Worm (Caenorhabditis elegans) whole organism, midembryonic: ENCODE results near the gene Y10G11A.1.

Experiments
- T22C8.4 ChIP-seq: fragments of 200-800 bp; sonication (Bioruptor generic); IDR thresholded peaks from 2 replicates; pipeline ENCODE4 v1.3.6; 2022; ENCODE audit warnings: missing genetic modification characterization, missing compliant biosample characterization
- cog-1 ChIP-seq: sonication (generic microtip); optimal IDR thresholded peaks from 2 replicates; lab custom pipeline; 2016; ENCODE audit warnings: missing genetic modification characterization, missing compliant biosample characterization
- flt-1 ChIP-seq: fragments of 200-800 bp; sonication (Bioruptor generic); IDR thresholded peaks from 2 replicates; pipeline ENCODE4 v1.3.6; 2022; ENCODE audit warnings: missing genetic modification characterization, missing compliant biosample characterization
- klf-2 ChIP-seq: fragments of 200-800 bp; sonication (Bioruptor generic); conservative IDR thresholded peaks from 2 replicates; pipeline ENCODE4 v1.3.6; 2022; ENCODE audit warnings: missing genetic modification reagents, missing genetic modification characterization, missing compliant biosample characterization
- med-1 ChIP-seq: sonication (generic microtip); optimal IDR thresholded peaks from 2 replicates; lab custom pipeline; 2017; ENCODE audit warnings: missing genetic modification characterization, mild to moderate bottlenecking, missing compliant biosample characterization, antibody characterized with exemption, missing genetic modification reagents; ENCODE audit not compliant: insufficient read depth
- ref-1 ChIP-seq: fragments of 200-800 bp; sonication (Bioruptor generic); conservative IDR thresholded peaks from 2 replicates; pipeline ENCODE4 v1.3.6; 2022; ENCODE audit warnings: missing genetic modification reagents, missing genetic modification characterization, missing compliant biosample characterization
- tab-1 ChIP-seq: fragments of 200-800 bp; sonication (Bioruptor generic); IDR thresholded peaks from 2 replicates; pipeline ENCODE4 v1.3.6; 2022; ENCODE audit warnings: missing genetic modification characterization, missing compliant biosample characterization
- ztf-23 ChIP-seq: fragments of 200-800 bp; sonication (Bioruptor generic); IDR thresholded peaks from 2 replicates; pipeline ENCODE4 v1.3.6; 2022; ENCODE audit warnings: missing genetic modification reagents, missing genetic modification characterization, missing compliant biosample characterization
- ztf-29 ChIP-seq: fragments of 200-800 bp; sonication (Bioruptor generic); IDR thresholded peaks from 2 replicates; pipeline ENCODE4 v1.3.6; 2022; ENCODE audit warnings: missing genetic modification reagents, missing genetic modification characterization, missing compliant biosample characterization

DNA sequence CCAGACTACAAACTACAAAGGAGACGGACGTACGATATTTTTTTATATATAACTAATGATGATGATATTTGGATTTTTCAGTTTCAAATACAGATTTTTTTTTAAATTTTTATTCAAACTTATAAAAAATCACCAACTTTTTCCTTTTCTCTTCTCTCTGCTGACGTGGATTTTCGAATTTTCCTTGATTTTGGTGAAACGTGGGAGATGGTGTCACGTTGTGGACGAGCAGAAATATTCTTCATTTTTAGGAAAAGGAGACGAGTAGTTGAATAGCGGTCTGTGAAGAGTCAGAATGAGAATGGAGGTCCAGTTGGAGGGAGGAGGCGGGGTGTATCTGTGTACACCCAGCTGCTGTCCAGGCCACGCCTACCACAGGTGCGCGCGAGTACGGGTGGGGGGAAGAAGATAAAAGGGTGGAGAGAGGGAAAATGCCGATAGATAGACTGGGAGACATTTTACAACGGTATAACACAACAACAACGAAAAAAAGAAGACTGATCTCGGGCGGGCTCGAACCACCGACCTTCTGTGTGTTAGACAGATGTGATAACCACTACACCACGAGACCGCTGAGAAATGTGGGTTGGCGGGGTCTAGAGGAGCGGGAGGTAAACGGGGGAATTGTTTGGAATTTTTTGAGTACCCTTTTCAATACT is 42.4 kb upstream of the Y10G11A.1 start, which contains the start of gene Y7A9D.1:
- TF ChIP-seq flt-1 (GFP tag; lab: Robert Waterston, UW) (peak; percentile 90), ztf-29 (GFP tag; lab: Robert Waterston, UW) (peak; percentile 77), cog-1 (peak; percentile 78), med-1 (GFP tag; lab: Kevin White, UChicago) (no peak), ref-1 (GFP tag; lab: Robert Waterston, UW) (peak; percentile 68), tab-1 (GFP tag; lab: Robert Waterston, UW) (peak; percentile 83), klf-2 (GFP tag; lab: Robert Waterston, UW) (0 out of 2 replicates have a peak, but pooled peaks have one; percentile 52), ztf-23 (GFP tag; lab: Robert Waterston, UW) (peak; percentile 87), T22C8.4 (GFP tag; lab: Robert Waterston, UW) (peak; percentile 80)
